Fruit fly (Drosophila melanogaster): ENCODE data around the gene Oatp74D.

The Oatp74D gene

dm6 chr3L:17506830-17507229 lies 19.9 kb downstream of the Oatp74D start:
- TF ChIP-seq insv (optimal IDR thresholded peaks at IDR 0.05) (no peak), Sin3A (optimal IDR thresholded peaks at IDR 0.05) (no peak), h (optimal IDR thresholded peaks at IDR 0.05) (no peak), ttk (optimal IDR thresholded peaks at IDR 0.05) (no peak), Myc (optimal IDR thresholded peaks at IDR 0.05) (no peak), psq (optimal IDR thresholded peaks at IDR 0.05) (no peak)

DNA sequence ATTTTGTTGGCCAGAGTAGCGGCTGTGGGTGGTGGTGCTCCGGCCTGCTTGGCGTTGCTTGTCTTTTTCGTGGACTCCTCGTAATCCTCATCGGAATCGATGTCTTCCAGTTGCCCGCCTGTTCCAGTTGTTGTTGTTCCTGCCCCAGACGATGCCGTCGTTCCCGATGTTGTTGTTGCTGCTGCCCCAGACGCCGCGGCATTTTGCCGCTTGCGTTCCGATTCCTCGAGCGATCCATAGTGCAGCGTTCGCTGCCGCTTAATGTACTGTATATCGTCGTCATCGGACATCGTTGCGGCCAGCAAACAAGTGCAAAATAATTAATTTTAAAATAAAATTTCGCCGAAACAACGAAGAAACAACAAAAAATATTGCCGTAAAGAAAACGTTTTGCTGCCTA lies 26.6 kb downstream of the Oatp74D start:
- TF ChIP-seq ttk (optimal IDR thresholded peaks at IDR 0.05) = no peak
- no peak for TF ChIP-seq psq (optimal IDR thresholded peaks at IDR 0.05)
- no peak for TF ChIP-seq Sin3A (optimal IDR thresholded peaks at IDR 0.05)
- TF ChIP-seq h (optimal IDR thresholded peaks at IDR 0.05) = no peak
- TF ChIP-seq insv (optimal IDR thresholded peaks at IDR 0.05) = no peak
- no peak for TF ChIP-seq Myc (optimal IDR thresholded peaks at IDR 0.05)

- TF ChIP-seq ttk (optimal IDR thresholded peaks at IDR 0.05) = no peak
- TF ChIP-seq Myc (optimal IDR thresholded peaks at IDR 0.05) = no peak
- no peak for TF ChIP-seq h (optimal IDR thresholded peaks at IDR 0.05)
- no peak for TF ChIP-seq Sin3A (optimal IDR thresholded peaks at IDR 0.05)
- no peak for TF ChIP-seq psq (optimal IDR thresholded peaks at IDR 0.05)
- TF ChIP-seq insv (optimal IDR thresholded peaks at IDR 0.05) = no peak
These were observed 27.1 kb downstream of the Oatp74D start, which contains the start of the genes U4-U6-60K and CG7564 for dm6 chr3L:17513893-17514616. Gene U4-U6-60K (minus strand): TSS chr3L:17513912. Gene CG7564 (plus strand): TSS chr3L:17514298.

dm6 chr3L:17529511-17530194 lies 42.7 kb downstream of the Oatp74D start, which contains the start of the genes Edc3 and Nedd4:
Gene Edc3 (minus strand): TSS chr3L:17529861.
Gene Nedd4 (plus strand): TSS chr3L:17530081.
- TF ChIP-seq ttk (optimal IDR thresholded peaks at IDR 0.05) = no peak
- TF ChIP-seq h (optimal IDR thresholded peaks at IDR 0.05) = no peak
- TF ChIP-seq Myc (optimal IDR thresholded peaks at IDR 0.05) = no peak
- TF ChIP-seq Sin3A (optimal IDR thresholded peaks at IDR 0.05) = no peak
- TF ChIP-seq psq (optimal IDR thresholded peaks at IDR 0.05) = no peak
- no peak for TF ChIP-seq insv (optimal IDR thresholded peaks at IDR 0.05)

- TF ChIP-seq h (optimal IDR thresholded peaks at IDR 0.05) = no peak
- no peak for TF ChIP-seq psq (optimal IDR thresholded peaks at IDR 0.05)
- TF ChIP-seq ttk (optimal IDR thresholded peaks at IDR 0.05) = no peak
- TF ChIP-seq insv (optimal IDR thresholded peaks at IDR 0.05) = no peak
- no peak for TF ChIP-seq Sin3A (optimal IDR thresholded peaks at IDR 0.05)
- no peak for TF ChIP-seq Myc (optimal IDR thresholded peaks at IDR 0.05)
These were observed 43.7 kb downstream of the Oatp74D start for dm6 chr3L:17530471-17531149.

DNA sequence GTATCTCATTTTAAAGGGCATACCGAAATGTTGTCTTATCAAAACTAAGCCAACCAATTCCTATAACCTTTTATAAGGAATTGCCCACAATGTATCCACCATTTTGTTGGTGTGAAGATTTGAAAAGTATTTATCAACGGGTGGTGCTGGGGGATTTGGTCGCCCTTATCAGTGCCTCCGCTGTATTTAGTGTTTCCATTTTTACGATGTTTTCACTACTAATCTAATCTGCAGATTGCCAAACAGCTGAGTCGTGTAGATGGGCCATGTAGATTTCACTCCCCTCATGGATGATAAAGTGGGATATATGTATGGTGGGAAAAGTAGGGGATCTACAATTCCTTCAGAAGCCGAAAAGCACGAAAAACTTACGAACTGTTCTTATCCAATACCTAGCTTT lies 44.5 kb downstream of the Oatp74D start:
- TF ChIP-seq psq (optimal IDR thresholded peaks at IDR 0.05) (no peak), Sin3A (optimal IDR thresholded peaks at IDR 0.05) (no peak), ttk (optimal IDR thresholded peaks at IDR 0.05) (no peak), insv (optimal IDR thresholded peaks at IDR 0.05) (no peak), h (optimal IDR thresholded peaks at IDR 0.05) (no peak), Myc (optimal IDR thresholded peaks at IDR 0.05) (no peak)

- TF ChIP-seq h (optimal IDR thresholded peaks at IDR 0.05) (no peak), Sin3A (optimal IDR thresholded peaks at IDR 0.05) (no peak), ttk (optimal IDR thresholded peaks at IDR 0.05) (no peak), insv (optimal IDR thresholded peaks at IDR 0.05) (no peak)
These were observed 45.3 kb downstream of the Oatp74D start for dm6 chr3L:17532197-17532596.

DNA sequence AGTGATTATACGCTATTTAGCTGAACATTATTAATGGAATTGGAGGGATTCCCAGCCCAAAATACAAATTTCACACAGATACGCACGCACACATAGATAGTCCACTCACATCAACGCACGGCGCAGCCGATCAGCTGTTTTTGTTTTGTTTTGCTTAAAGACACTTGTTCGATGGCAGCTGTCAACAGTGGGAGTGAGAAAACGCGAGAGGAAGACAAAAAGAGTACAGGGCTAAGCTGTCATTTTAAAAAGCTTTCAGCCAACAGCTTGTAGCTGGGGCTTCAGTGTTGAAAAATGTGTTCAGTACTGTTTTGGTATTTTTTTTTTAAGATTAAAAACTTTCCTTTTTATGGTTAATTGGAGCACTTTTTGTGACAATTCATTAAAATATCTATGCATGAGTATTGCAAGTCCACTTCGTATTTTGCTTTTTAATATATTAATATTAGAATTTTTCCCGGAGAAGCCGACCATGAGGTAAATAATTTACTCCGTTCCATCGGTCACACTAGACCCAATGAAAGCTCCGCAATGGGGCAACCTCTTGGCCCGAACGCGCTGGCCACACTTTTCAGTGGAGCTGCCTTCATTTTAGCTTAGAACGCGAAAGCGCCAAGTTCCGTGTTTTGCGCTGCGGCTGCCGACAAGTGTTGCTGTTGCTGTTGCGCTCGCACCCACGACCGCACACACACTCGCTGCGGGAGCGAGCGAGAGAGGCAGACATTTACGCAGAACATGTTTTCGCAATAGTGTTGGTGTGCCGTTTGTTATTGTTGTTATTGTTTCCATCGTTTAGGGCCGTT lies 46.2 kb downstream of the Oatp74D start:
- TF ChIP-seq h (optimal IDR thresholded peaks at IDR 0.05) (no peak), Sin3A (optimal IDR thresholded peaks at IDR 0.05) (no peak), insv (optimal IDR thresholded peaks at IDR 0.05) (no peak), ttk (optimal IDR thresholded peaks at IDR 0.05) (no peak), psq (optimal IDR thresholded peaks at IDR 0.05) (no peak)

dm6 chr3L:17533745-17534144 lies 46.8 kb downstream of the Oatp74D start:
- TF ChIP-seq Sin3A (optimal IDR thresholded peaks at IDR 0.05) = no peak
- no peak for TF ChIP-seq insv (optimal IDR thresholded peaks at IDR 0.05)
- no peak for TF ChIP-seq ttk (optimal IDR thresholded peaks at IDR 0.05)
- TF ChIP-seq h (optimal IDR thresholded peaks at IDR 0.05) = no peak
- no peak for TF ChIP-seq psq (optimal IDR thresholded peaks at IDR 0.05)
- no peak for TF ChIP-seq Myc (optimal IDR thresholded peaks at IDR 0.05)

dm6 chr3L:17534396-17534795 lies 47.5 kb downstream of the Oatp74D start:
- TF ChIP-seq psq (optimal IDR thresholded peaks at IDR 0.05) = no peak
- no peak for TF ChIP-seq h (optimal IDR thresholded peaks at IDR 0.05)
- no peak for TF ChIP-seq Myc (optimal IDR thresholded peaks at IDR 0.05)
- no peak for TF ChIP-seq insv (optimal IDR thresholded peaks at IDR 0.05)

DNA sequence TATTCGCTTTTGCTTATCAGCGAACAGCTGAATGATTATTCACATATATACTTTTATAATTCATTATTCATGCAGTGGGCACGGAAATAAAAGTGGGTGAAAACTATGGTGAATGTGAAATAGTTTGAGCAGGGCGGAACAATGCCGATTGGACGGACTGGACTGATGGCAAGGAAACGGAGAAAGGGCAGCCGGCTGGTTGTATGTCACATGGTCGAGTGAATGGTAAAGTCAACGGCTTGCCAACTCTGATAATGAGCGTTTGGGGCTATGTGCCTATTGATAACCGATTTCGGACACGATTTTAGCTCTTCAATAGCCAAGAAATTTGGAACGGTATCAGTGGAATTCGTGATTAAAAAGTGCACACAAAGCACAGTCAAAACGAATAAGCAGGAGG lies 48.9 kb downstream of the Oatp74D start:
- TF ChIP-seq Myc (optimal IDR thresholded peaks at IDR 0.05) = no peak
- no peak for TF ChIP-seq insv (optimal IDR thresholded peaks at IDR 0.05)
- no peak for TF ChIP-seq psq (optimal IDR thresholded peaks at IDR 0.05)
- no peak for TF ChIP-seq Sin3A (optimal IDR thresholded peaks at IDR 0.05)
- no peak for TF ChIP-seq h (optimal IDR thresholded peaks at IDR 0.05)
- TF ChIP-seq ttk (optimal IDR thresholded peaks at IDR 0.05) = no peak

All from Kc167 (cell line).